Worm (Caenorhabditis elegans): ENCODE measurements around the gene D1022.9.

D1022.9 gene

DNA sequence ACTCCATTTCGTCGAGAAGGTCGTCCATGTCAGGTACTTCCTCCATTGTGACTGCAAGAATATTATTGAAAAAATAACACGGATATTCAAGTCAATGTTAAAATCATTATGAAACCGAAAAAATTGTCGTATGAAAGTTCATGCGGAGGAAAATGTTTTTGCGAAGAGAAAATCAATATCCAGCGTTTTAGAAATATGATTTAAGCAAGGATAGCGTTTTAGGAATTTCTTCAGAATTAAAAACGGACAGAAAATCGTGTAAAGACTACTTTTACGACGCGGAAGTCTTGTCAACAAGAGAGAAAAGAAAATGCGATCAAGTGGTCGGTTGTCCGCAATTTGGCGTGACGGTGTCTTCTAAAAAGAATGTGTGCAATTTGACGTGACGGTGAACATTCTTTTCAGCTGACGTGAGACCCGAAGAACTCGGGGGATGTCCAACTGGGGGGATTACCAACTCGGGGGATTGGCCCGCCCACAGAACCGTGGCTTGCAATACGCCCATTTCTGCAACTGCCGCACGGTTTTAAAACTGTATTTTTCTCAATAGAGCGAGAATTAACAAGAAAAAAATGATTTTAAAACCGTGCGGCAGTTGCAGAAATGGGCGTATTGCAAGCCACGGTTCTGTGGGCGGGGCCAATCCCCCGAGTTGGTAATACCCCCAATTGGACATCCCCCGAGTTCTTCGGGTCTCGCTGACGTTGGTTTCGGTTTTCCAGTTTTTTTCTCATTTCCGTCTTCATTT, 10.8 kb downstream of the D1022.9 start, which contains the start of the genes aka-1 and ubc-6 (continued):
- no peak for TF ChIP-seq ZK546.5 (tag; optimal IDR thresholded peaks at IDR 0.05)

ce11 chrII:7469318-7469717, 20.2 kb downstream of the D1022.9 start:
- TF ChIP-seq nhr-77 (tag; optimal IDR thresholded peaks at IDR 0.05) (no peak), ceh-16 (tag; optimal IDR thresholded peaks at IDR 0.05) (no peak), crh-2 (tag; optimal IDR thresholded peaks at IDR 0.05) (no peak), blmp-1 (tag; optimal IDR thresholded peaks at IDR 0.05; ENCODE audit: insufficient read depth) (no peak), nhr-12 (tag; optimal IDR thresholded peaks at IDR 0.05) (no peak), ama-1 (optimal IDR thresholded peaks at IDR 0.05) (no peak), Y55F3AM.14 (GFP tag; optimal IDR thresholded peaks at IDR 0.05) (no peak), ZK546.5 (tag; optimal IDR thresholded peaks at IDR 0.05) (no peak), nhr-129 (tag; optimal IDR thresholded peaks at IDR 0.05) (no peak), zag-1 (tag; optimal IDR thresholded peaks at IDR 0.05) (no peak), lin-39 (tag; optimal IDR thresholded peaks at IDR 0.05) (no peak), ceh-82 (tag; optimal IDR thresholded peaks at IDR 0.05) (no peak), F13H6.1 (tag; optimal IDR thresholded peaks at IDR 0.05) (no peak), snpc-4 (tag; optimal IDR thresholded peaks at IDR 0.05) (no peak), mdl-1 (tag; optimal IDR thresholded peaks at IDR 0.05) (no peak)

ce11 chrII:7465519-7465918, 24.0 kb downstream of the D1022.9 start, which contains the start of gene sro-1:
sro-1 (minus strand) TSS chrII:7465619.
- TF ChIP-seq snpc-4 (tag; optimal IDR thresholded peaks at IDR 0.05) (no peak), lin-39 (tag; optimal IDR thresholded peaks at IDR 0.05) (no peak), ztf-4 (tag; optimal IDR thresholded peaks at IDR 0.05) (no peak), blmp-1 (tag; optimal IDR thresholded peaks at IDR 0.05; ENCODE audit: insufficient read depth) (no peak), unc-55 (GFP tag; optimal IDR thresholded peaks at IDR 0.05) (peak; percentile 8)

DNA sequence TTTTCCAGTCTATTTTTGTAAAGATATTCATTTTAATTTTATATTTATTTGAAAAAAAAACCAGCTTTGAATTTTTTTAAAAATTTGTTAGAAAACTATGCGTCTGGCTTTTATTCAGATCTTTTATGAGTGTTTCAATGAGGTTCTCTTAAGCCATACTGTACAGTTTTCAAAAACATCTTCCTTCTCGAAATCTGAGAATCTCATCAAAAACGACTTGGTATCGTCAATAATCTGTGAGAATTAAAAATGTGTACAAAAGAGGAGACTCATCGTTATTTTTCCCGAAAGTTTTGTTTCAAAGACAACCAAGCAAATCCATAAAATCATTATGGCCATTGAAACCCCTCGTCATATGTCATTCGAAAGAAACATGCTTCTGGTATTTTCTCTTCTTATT, 30.3 kb downstream of the D1022.9 start, which contains the start of gene D1022.2:
TSS of gene D1022.2 (plus strand) at position 301 of the 400 bp plus-strand sequence.
- TF ChIP-seq snpc-4 (tag; optimal IDR thresholded peaks at IDR 0.05) (no peak), nhr-11 (tag; optimal IDR thresholded peaks at IDR 0.05) (no peak), skn-1 (tag; optimal IDR thresholded peaks at IDR 0.05) (no peak), nhr-237 (tag; optimal IDR thresholded peaks at IDR 0.05) (no peak), ama-1 (optimal IDR thresholded peaks at IDR 0.05) (no peak), mbf-1 (tag; optimal IDR thresholded peaks at IDR 0.05) (no peak), peb-1 (tag; optimal IDR thresholded peaks at IDR 0.05) (no peak), aly-2 (tag; optimal IDR thresholded peaks at IDR 0.05) (no peak), C34F6.9 (tag; optimal IDR thresholded peaks at IDR 0.05) (no peak)

DNA sequence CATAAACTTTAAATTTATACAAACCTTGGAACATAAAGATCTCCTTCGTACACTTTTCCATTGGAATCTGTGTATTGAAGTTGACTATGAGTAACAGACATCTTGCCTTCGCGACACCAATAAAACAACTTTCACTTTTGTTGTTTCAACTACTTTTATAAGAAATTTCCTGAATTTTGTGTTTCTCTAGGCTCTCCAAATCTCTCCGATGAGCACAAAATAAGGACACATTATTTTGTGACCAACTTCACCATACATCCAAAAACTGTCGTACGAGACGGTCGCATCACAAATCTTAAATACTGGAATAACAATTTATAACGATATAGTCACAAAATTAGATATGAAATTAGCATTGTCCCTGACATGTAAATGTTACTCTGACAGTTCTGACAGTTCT, 30.8 kb downstream of the D1022.9 start, which contains the start of gene D1022.5:
TSS of gene D1022.5 (minus strand) at position 101 of the 400 bp plus-strand sequence.
- no peak for TF ChIP-seq nhr-12 (tag; optimal IDR thresholded peaks at IDR 0.05)
- no peak for TF ChIP-seq nhr-129 (tag; optimal IDR thresholded peaks at IDR 0.05)
- TF ChIP-seq ztf-1 (GFP tag; conservative IDR thresholded peaks at IDR 0.05): no peak
- no peak for TF ChIP-seq mab-5 (tag; optimal IDR thresholded peaks at IDR 0.05)
- TF ChIP-seq nhr-25 (tag; optimal IDR thresholded peaks at IDR 0.05): no peak
- no peak for TF ChIP-seq ztf-11 (tag; optimal IDR thresholded peaks at IDR 0.05)
- TF ChIP-seq sem-4 (tag; optimal IDR thresholded peaks at IDR 0.05): no peak
- no peak for TF ChIP-seq lin-11 (tag; optimal IDR thresholded peaks at IDR 0.05)
- no peak for TF ChIP-seq lin-13 (GFP tag; optimal IDR thresholded peaks at IDR 0.05)
- no peak for TF ChIP-seq Y55F3AM.14 (GFP tag; optimal IDR thresholded peaks at IDR 0.05)
- no peak for TF ChIP-seq C34F6.9 (tag; optimal IDR thresholded peaks at IDR 0.05)
- no peak for TF ChIP-seq mbf-1 (tag; optimal IDR thresholded peaks at IDR 0.05)

- TF ChIP-seq egl-27 (tag; optimal IDR thresholded peaks at IDR 0.05) (no peak), fos-1 (tag; optimal IDR thresholded peaks at IDR 0.05) (peak; percentile 57), nhr-12 (tag; optimal IDR thresholded peaks at IDR 0.05) (no peak), F13H6.1 (tag; optimal IDR thresholded peaks at IDR 0.05) (no peak), lin-13 (GFP tag; optimal IDR thresholded peaks at IDR 0.05) (no peak), ZK546.5 (tag; optimal IDR thresholded peaks at IDR 0.05) (no peak), sma-9 (GFP tag; optimal IDR thresholded peaks at IDR 0.05) (peak; percentile 68), sma-9 (tag; optimal IDR thresholded peaks at IDR 0.05) (no peak), ceh-82 (tag; optimal IDR thresholded peaks at IDR 0.05) (no peak), blmp-1 (tag; optimal IDR thresholded peaks at IDR 0.05; ENCODE audit: insufficient read depth) (peak; percentile 56), lsy-2 (tag; optimal IDR thresholded peaks at IDR 0.05) (no peak), snpc-4 (tag; optimal IDR thresholded peaks at IDR 0.05) (no peak), C34F6.9 (tag; optimal IDR thresholded peaks at IDR 0.05) (peak; percentile 33), sma-3 (GFP tag; optimal IDR thresholded peaks at IDR 0.05) (no peak), gmeb-1 (tag; optimal IDR thresholded peaks at IDR 0.05) (peak; percentile 37), elt-3 (tag; optimal IDR thresholded peaks at IDR 0.05) (no peak), ztf-4 (tag; optimal IDR thresholded peaks at IDR 0.05) (no peak), elt-1 (tag; optimal IDR thresholded peaks at IDR 0.05) (no peak), crh-2 (tag; optimal IDR thresholded peaks at IDR 0.05) (peak; percentile 38), aly-2 (tag; optimal IDR thresholded peaks at IDR 0.05) (no peak), nhr-25 (tag; optimal IDR thresholded peaks at IDR 0.05) (no peak), unc-39 (tag; optimal IDR thresholded peaks at IDR 0.05) (no peak), ztf-1 (GFP tag; conservative IDR thresholded peaks at IDR 0.05) (no peak), sem-4 (tag; optimal IDR thresholded peaks at IDR 0.05) (no peak)
These were observed 32.3 kb downstream of the D1022.9 start, which contains the start of gene D1022.4 for ce11 chrII:7457210-7457609. D1022.4 (minus strand) TSS chrII:7457292.

Data from whole organism, L2 larva.